Worm (Caenorhabditis elegans): ENCODE measurements around the gene C31H2.3.

ce11 chrX:5197440-5197839, 43.3 kb upstream of the C31H2.3 start:
- TF ChIP-seq mef-2 (tag; optimal IDR thresholded peaks at IDR 0.05) (no peak), nhr-71 (tag; optimal IDR thresholded peaks at IDR 0.05) (peak; percentile 28), sup-37 (GFP tag; optimal IDR thresholded peaks at IDR 0.05) (no peak), nhr-90 (tag; optimal IDR thresholded peaks at IDR 0.05; ENCODE audit: poor library complexity) (no peak), snpc-4 (tag; optimal IDR thresholded peaks at IDR 0.05) (no peak), unc-62 (GFP tag; optimal IDR thresholded peaks at IDR 0.05) (no peak), mdl-1 (tag; optimal IDR thresholded peaks at IDR 0.05) (no peak), dpl-1 (GFP tag; optimal IDR thresholded peaks at IDR 0.05) (no peak), pqm-1 (tag; optimal IDR thresholded peaks at IDR 0.05) (no peak), nhr-77 (tag; optimal IDR thresholded peaks at IDR 0.05) (no peak), efl-1 (optimal IDR thresholded peaks at IDR 0.05) (no peak), efl-1 (GFP tag; optimal IDR thresholded peaks at IDR 0.05 in 1 of 2) (no peak), ceh-63 (GFP tag; optimal IDR thresholded peaks at IDR 0.05) (no peak), lin-39 (tag; optimal IDR thresholded peaks at IDR 0.05) (no peak), nhr-76 (tag; optimal IDR thresholded peaks at IDR 0.05) (no peak)
